Fruit fly (Drosophila melanogaster) whole organism, embryonic: ENCODE data around the gene ash1.
A peak's percentile ranks its signal among the peaks of the same experiment; 100 is the strongest.

Experiments used
- CG10654 ChIP-seq: fragments of 200-800 bp; sonication (Bioruptor generic); optimal IDR thresholded peaks from 2 replicates; lab custom pipeline; 2016; ENCODE audit warnings: missing biosample characterization, missing genetic modification characterization
- CG10979 ChIP-seq: fragments of 200-800 bp; sonication (Bioruptor generic); optimal IDR thresholded peaks from 2 replicates; lab custom pipeline; 2018; ENCODE audit warnings: missing biosample characterization, mild to moderate bottlenecking, missing genetic modification characterization, moderate library complexity
- CG12219 ChIP-seq: fragments of 200-800 bp; sonication (Bioruptor generic); optimal IDR thresholded peaks from 3 replicates; lab custom pipeline; 2018; ENCODE audit warnings: missing biosample characterization, mild to moderate bottlenecking, missing genetic modification characterization
- CG12659 ChIP-seq: fragments of 200-800 bp; sonication (Bioruptor generic); optimal IDR thresholded peaks from 3 replicates; lab custom pipeline; 2017; ENCODE audit warnings: mild to moderate bottlenecking, missing biosample characterization, missing genetic modification reagents, missing genetic modification characterization
- CG12769 ChIP-seq: fragments of 200-800 bp; sonication (Bioruptor generic); optimal IDR thresholded peaks from 2 replicates; lab custom pipeline; 2019; ENCODE audit warnings: missing biosample characterization, mild to moderate bottlenecking, missing genetic modification characterization, moderate library complexity
- CG13123 ChIP-seq: fragments of 200-800 bp; sonication (Bioruptor generic); optimal IDR thresholded peaks from 2 replicates; lab custom pipeline; 2016; ENCODE audit warnings: missing biosample characterization, missing genetic modification characterization
- CG14014 ChIP-seq: fragments of 200-800 bp; sonication (Bioruptor generic); IDR thresholded peaks from 2 replicates; pipeline ENCODE4 v1.3.6; 2022; ENCODE audit warnings: missing biosample characterization, missing genetic modification characterization
- CG14667 ChIP-seq: fragments of 200-800 bp; sonication (Bioruptor generic); IDR thresholded peaks from 2 replicates; pipeline ENCODE4 v1.3.6; 2022; ENCODE audit warnings: missing biosample characterization, missing genetic modification characterization
- CG15601 ChIP-seq: fragments of 200-800 bp; sonication (Bioruptor generic); optimal IDR thresholded peaks from 3 replicates; lab custom pipeline; 2019; ENCODE audit warnings: missing biosample characterization, mild to moderate bottlenecking, missing genetic modification characterization, moderate library complexity
- CG2678 ChIP-seq: fragments of 200-800 bp; sonication (Bioruptor generic); optimal IDR thresholded peaks from 3 replicates; lab custom pipeline; 2019; ENCODE audit warnings: missing biosample characterization, mild to moderate bottlenecking, missing genetic modification characterization, moderate library complexity
- CG31224 ChIP-seq: fragments of 200-800 bp; sonication (Bioruptor generic); IDR thresholded peaks from 2 replicates; pipeline ENCODE4 v1.3.6; 2022; ENCODE audit warnings: missing biosample characterization, missing genetic modification characterization
- CG33213 ChIP-seq: fragments of 200-800 bp; sonication (Bioruptor generic); optimal IDR thresholded peaks from 3 replicates; lab custom pipeline; 2016; ENCODE audit warnings: missing biosample characterization, missing genetic modification characterization
- CG3838 ChIP-seq: fragments of 200-800 bp; sonication (Bioruptor generic); optimal IDR thresholded peaks from 3 replicates; lab custom pipeline; 2016; ENCODE audit warnings: missing biosample characterization, missing genetic modification characterization
- CG7987 ChIP-seq: fragments of 200-800 bp; sonication (Bioruptor generic); optimal IDR thresholded peaks from 2 replicates; lab custom pipeline; 2018; ENCODE audit warnings: missing biosample characterization, mild to moderate bottlenecking, missing genetic modification characterization, moderate library complexity
- CTCF ChIP-seq: fragments of 200-800 bp; sonication (Bioruptor generic); optimal IDR thresholded peaks from 2 replicates; lab custom pipeline; 2017; ENCODE audit warnings: missing biosample characterization, mild to moderate bottlenecking, missing genetic modification characterization, moderate library complexity
- CrebB ChIP-seq: fragments of 200-800 bp; sonication (Bioruptor generic); optimal IDR thresholded peaks from 3 replicates; lab custom pipeline; 2018; ENCODE audit warnings: missing biosample characterization, mild to moderate bottlenecking, missing genetic modification characterization
- D19B ChIP-seq: fragments of 200-800 bp; sonication (Bioruptor generic); optimal IDR thresholded peaks from 2 replicates; lab custom pipeline; 2017; ENCODE audit warnings: missing biosample characterization, mild to moderate bottlenecking, missing genetic modification characterization
- Eip74EF ChIP-seq, 2 experiments: fragments of 200-800 bp in 1 of 2; fragments of >200 bp in 1 of 2; sonication (Bioruptor generic) in 1 of 2; optimal IDR thresholded peaks; 2 replicates each; lab custom pipeline; 2017 to 2019; ENCODE audit warnings: missing biosample characterization in 2 of 2, missing genetic modification characterization in 2 of 2, mild to moderate bottlenecking in 1 of 2, moderate library complexity in 1 of 2
- Elba2 ChIP-seq: fragments of 200-800 bp; sonication (Bioruptor generic); optimal IDR thresholded peaks from 3 replicates; lab custom pipeline; 2016; ENCODE audit warnings: missing biosample characterization, missing genetic modification characterization
- H15 ChIP-seq: fragments of 200-800 bp; sonication (Bioruptor generic); IDR thresholded peaks from 3 replicates; pipeline ENCODE4 v1.3.6; 2022; ENCODE audit warnings: missing biosample characterization, missing genetic modification characterization
- Hand ChIP-seq: fragments of 200-800 bp; sonication (Bioruptor generic); optimal IDR thresholded peaks from 2 replicates; lab custom pipeline; 2017; ENCODE audit warnings: mild to moderate bottlenecking, missing biosample characterization, missing genetic modification reagents, missing genetic modification characterization
- Kr ChIP-seq: fragments of 200-800 bp; sonication (Bioruptor generic); optimal IDR thresholded peaks from 2 replicates; lab custom pipeline; 2017; ENCODE audit warnings: missing biosample characterization, mild to moderate bottlenecking, missing genetic modification characterization
- MESR4 ChIP-seq: fragments of 200-800 bp; sonication (Bioruptor generic); optimal IDR thresholded peaks from 2 replicates; lab custom pipeline; 2018; ENCODE audit warnings: missing biosample characterization, mild to moderate bottlenecking, missing genetic modification characterization, moderate library complexity
- NfI ChIP-seq: fragments of 200-800 bp; sonication (Bioruptor generic); optimal IDR thresholded peaks from 3 replicates; lab custom pipeline; 2018; ENCODE audit warnings: missing biosample characterization, mild to moderate bottlenecking, missing genetic modification characterization, moderate library complexity
- Ravus ChIP-seq: fragments of 200-800 bp; sonication (Bioruptor generic); IDR thresholded peaks from 2 replicates; pipeline ENCODE4 v1.3.6; 2022; ENCODE audit warnings: missing biosample characterization, missing genetic modification characterization
- aop ChIP-seq: fragments of 200-800 bp; sonication (Bioruptor generic); IDR thresholded peaks from 2 replicates; pipeline ENCODE4 v1.3.6; 2022; ENCODE audit warnings: missing biosample characterization, missing genetic modification characterization
- ara ChIP-seq: fragments of 200-800 bp; sonication (Bioruptor generic); IDR thresholded peaks from 2 replicates; pipeline ENCODE4 v1.3.6; 2022; ENCODE audit warnings: missing biosample characterization, missing genetic modification characterization
- ash1 ChIP-seq: fragments of 200-800 bp; sonication (Bioruptor generic); optimal IDR thresholded peaks from 2 replicates; lab custom pipeline; 2018; ENCODE audit warnings: missing biosample characterization, mild to moderate bottlenecking, missing genetic modification characterization
- bab2 ChIP-seq: fragments of 200-800 bp; sonication (Bioruptor generic); optimal IDR thresholded peaks from 2 replicates; lab custom pipeline; 2016; ENCODE audit warnings: missing biosample characterization, missing genetic modification characterization
- cas ChIP-seq: fragments of 200-800 bp; sonication (Bioruptor generic); IDR thresholded peaks from 2 replicates; pipeline ENCODE4 v1.3.6; 2022; ENCODE audit warnings: missing biosample characterization, missing genetic modification characterization
- cg ChIP-seq: fragments of 200-800 bp; sonication (Bioruptor generic); optimal IDR thresholded peaks from 3 replicates; lab custom pipeline; 2019; ENCODE audit warnings: missing biosample characterization, mild to moderate bottlenecking, missing genetic modification characterization, moderate library complexity
- chn ChIP-seq: fragments of 200-800 bp; sonication (Bioruptor generic); optimal IDR thresholded peaks from 2 replicates; lab custom pipeline; 2016; ENCODE audit warnings: missing biosample characterization, missing genetic modification characterization
- da ChIP-seq: fragments of 200-800 bp; sonication (Bioruptor generic); optimal IDR thresholded peaks from 2 replicates; lab custom pipeline; 2016; ENCODE audit warnings: missing biosample characterization, missing genetic modification characterization
- dimm ChIP-seq: fragments of 200-800 bp; sonication (Bioruptor generic); IDR thresholded peaks from 2 replicates; pipeline ENCODE4 v1.3.6; 2022; ENCODE audit warnings: missing biosample characterization, missing genetic modification characterization
- dm ChIP-seq: fragments of 200-800 bp; sonication (Bioruptor generic); optimal IDR thresholded peaks from 3 replicates; lab custom pipeline; 2016; ENCODE audit warnings: missing biosample characterization, missing genetic modification characterization
- dmrt99B ChIP-seq: fragments of 200-800 bp; sonication (Bioruptor generic); optimal IDR thresholded peaks from 2 replicates; lab custom pipeline; 2018; ENCODE audit warnings: missing biosample characterization, mild to moderate bottlenecking, missing genetic modification characterization, moderate library complexity
- exex ChIP-seq: fragments of 200-800 bp; sonication (Bioruptor generic); optimal IDR thresholded peaks from 4 replicates; lab custom pipeline; 2018; ENCODE audit warnings: missing biosample characterization, mild to moderate bottlenecking, missing genetic modification characterization, moderate library complexity
- fu2 ChIP-seq: fragments of 200-800 bp; sonication (Bioruptor generic); optimal IDR thresholded peaks from 2 replicates; lab custom pipeline; 2016; ENCODE audit warnings: missing biosample characterization, missing genetic modification characterization
- grn ChIP-seq: fragments of 200-800 bp; sonication (Bioruptor generic); optimal IDR thresholded peaks from 3 replicates; lab custom pipeline; 2017; ENCODE audit warnings: missing biosample characterization, missing genetic modification characterization
- insv ChIP-seq, 2 experiments: fragments of 200-800 bp; sonication (Bioruptor generic); optimal IDR thresholded peaks; 3 replicates each; lab custom pipeline; 2016 to 2018; ENCODE audit warnings: missing biosample characterization in 2 of 2, missing genetic modification characterization in 2 of 2
- lov ChIP-seq, 2 experiments: fragments of 200-800 bp in 1 of 2; fragments of >200 bp in 1 of 2; sonication (Bioruptor generic) in 1 of 2; IDR thresholded peaks in 1 of 2; optimal IDR thresholded peaks in 1 of 2; 2 replicates in 1 of 2; 3 replicates in 1 of 2; pipeline versions ENCODE4 v1.3.6 to Lab custom; 2017 to 2022; ENCODE audit warnings: missing biosample characterization in 1 of 2, missing genetic modification characterization in 1 of 2
- nmo ChIP-seq: fragments of 200-800 bp; sonication (Bioruptor generic); optimal IDR thresholded peaks from 2 replicates; lab custom pipeline; 2018; ENCODE audit warnings: missing biosample characterization, mild to moderate bottlenecking, missing genetic modification characterization, moderate library complexity
- pzg ChIP-seq: fragments of 200-800 bp; sonication (Bioruptor generic); optimal IDR thresholded peaks from 3 replicates; lab custom pipeline; 2018; ENCODE audit warnings: missing biosample characterization, mild to moderate bottlenecking, missing genetic modification characterization, moderate library complexity
- sd ChIP-seq: fragments of 200-800 bp; sonication (Bioruptor generic); optimal IDR thresholded peaks from 3 replicates; lab custom pipeline; 2018; ENCODE audit warnings: missing biosample characterization, mild to moderate bottlenecking, missing genetic modification characterization, moderate library complexity
- sqz ChIP-seq: fragments of 200-800 bp; sonication (Bioruptor generic); optimal IDR thresholded peaks from 3 replicates; lab custom pipeline; 2018; ENCODE audit warnings: missing biosample characterization, mild to moderate bottlenecking, missing genetic modification characterization
- unc-4 ChIP-seq: fragments of 200-800 bp; sonication (Bioruptor generic); IDR thresholded peaks from 2 replicates; pipeline ENCODE4 v1.3.6; 2022; ENCODE audit warnings: missing biosample characterization, missing genetic modification characterization; ENCODE audit not compliant: partially characterized antibody
- zen ChIP-seq: fragments of 200-800 bp; sonication (Bioruptor generic); optimal IDR thresholded peaks from 3 replicates; lab custom pipeline; 2018; ENCODE audit warnings: missing biosample characterization, mild to moderate bottlenecking, missing genetic modification characterization, moderate library complexity
- zen2 ChIP-seq: fragments of 200-800 bp; sonication (Bioruptor generic); IDR thresholded peaks from 3 replicates; pipeline ENCODE4 v1.3.6; 2022; ENCODE audit warnings: missing biosample characterization, missing genetic modification characterization; ENCODE audit not compliant: partially characterized antibody

Gene ash1

dm6 chr3L:19632766-19633632, 34.4 kb upstream of the ash1 start (continued):
- TF ChIP-seq Kr (GFP tag; lab: Kevin White, UChicago) (no peak), ara (no peak), sd (tag; lab: Kevin White, UChicago) (peak; percentile 74), CrebB (peak; percentile 22), CG7987 (GFP tag; lab: Kevin White, UChicago) (peak; percentile 10), CG10979 (tag; lab: Kevin White, UChicago) (no peak), cg (GFP tag; lab: Kevin White, UChicago) (peak; percentile 91), ash1 (peak; percentile 22), CG3838 (GFP tag; lab: Kevin White, UChicago) (peak; percentile 7), aop (GFP tag; lab: Robert Waterston, UW) (no peak), pzg (GFP tag; lab: Kevin White, UChicago) (peak; percentile 44), CG31224 (GFP tag; lab: Robert Waterston, UW) (peak; percentile 65), unc-4 (GFP tag; lab: Robert Waterston, UW) (no peak), insv (GFP tag; optimal IDR thresholded peaks at IDR 0.05; lab: Kevin White, UChicago) (peak in 1 of 2 experiments; percentile 3), Elba2 (no peak), zen2 (GFP tag; lab: Robert Waterston, UW) (no peak), H15 (GFP tag; lab: Robert Waterston, UW) (no peak), CG13123 (GFP tag; lab: Kevin White, UChicago) (peak; percentile 21), CG12659 (peak; percentile 51), CG14014 (GFP tag; lab: Robert Waterston, UW) (peak; percentile 75), Hand (GFP tag; lab: Kevin White, UChicago) (peak; percentile 1), da (GFP tag; lab: Kevin White, UChicago) (no peak), CG2678 (tag; lab: Kevin White, UChicago) (peak; percentile 78), Ravus (GFP tag; lab: Robert Waterston, UW) (no peak; the same call in 1 of the 2 replicates), CG12219 (GFP tag; lab: Kevin White, UChicago) (peak; percentile 44), cas (GFP tag; lab: Robert Waterston, UW) (peak; percentile 68; the same call in 1 of the 2 replicates), chn (peak; percentile 19), CG14667 (peak; percentile 57), dmrt99B (no peak), CG15601 (tag; lab: Kevin White, UChicago) (no peak), dimm (GFP tag; lab: Robert Waterston, UW) (no peak), dm (GFP tag; lab: Kevin White, UChicago) (no peak), exex (tag; lab: Kevin White, UChicago) (peak; percentile 44), MESR4 (GFP tag; lab: Kevin White, UChicago) (no peak), CG10654 (GFP tag; lab: Kevin White, UChicago) (peak; percentile 41), CG33213 (GFP tag; lab: Kevin White, UChicago) (no peak), sqz (GFP tag; lab: Kevin White, UChicago) (no peak), lov (optimal IDR thresholded peaks at IDR 0.05; lab: Kevin White, UChicago) (no peak), lov (GFP tag; IDR thresholded peaks at IDR 0.05; lab: Robert Waterston, UW) (no peak), bab2 (GFP tag; lab: Kevin White, UChicago) (no peak), CG12769 (tag; lab: Kevin White, UChicago) (peak; percentile 80), nmo (peak; percentile 28), D19B (peak; percentile 36), NfI (GFP tag; lab: Kevin White, UChicago) (peak; percentile 53), Eip74EF (GFP tag; optimal IDR thresholded peaks at IDR 0.05; lab: Kevin White, UChicago) (peak in 1 of 2 experiments; percentile 75), zen (tag; lab: Kevin White, UChicago) (no peak), grn (no peak), fu2 (GFP tag; lab: Kevin White, UChicago) (peak; percentile 14), CTCF (no peak)
